Worm (Caenorhabditis elegans): ENCODE measurements around the gene let-413.
A peak's percentile ranks its signal among the peaks of the same experiment; 100 is the strongest.

let-413 gene

ce11 chrV:8025259-8025658 lies 47.7 kb upstream of the let-413 start:
- TF ChIP-seq nhr-77 (tag; optimal IDR thresholded peaks at IDR 0.05), result no peak
- peak; percentile 42 for TF ChIP-seq nhr-21 (tag; optimal IDR thresholded peaks at IDR 0.05)
- TF ChIP-seq blmp-1 (tag; optimal IDR thresholded peaks at IDR 0.05; ENCODE audit: insufficient read depth), result peak; percentile 20
- TF ChIP-seq nhr-6 (tag; optimal IDR thresholded peaks at IDR 0.05), result peak; percentile 13
- TF ChIP-seq snpc-4 (tag; optimal IDR thresholded peaks at IDR 0.05), result no peak
- TF ChIP-seq nhr-25 (tag; optimal IDR thresholded peaks at IDR 0.05), result peak; percentile 87
- TF ChIP-seq nhr-129 (tag; optimal IDR thresholded peaks at IDR 0.05), result peak; percentile 95
- TF ChIP-seq ztf-11 (tag; optimal IDR thresholded peaks at IDR 0.05), result no peak
- peak in 1 of 2 experiments; percentile 8 for TF ChIP-seq mdl-1 (tag; optimal IDR thresholded peaks at IDR 0.05)
- peak; percentile 77 for TF ChIP-seq sma-9 (GFP tag; optimal IDR thresholded peaks at IDR 0.05)
- no peak for TF ChIP-seq sma-9 (tag; optimal IDR thresholded peaks at IDR 0.05)

ce11 chrV:8024752-8025151 lies 47.2 kb upstream of the let-413 start, which contains the start of gene F43H9.3:
Gene F43H9.3, minus strand, starts transcription at chrV:8024940.
- peak; percentile 0 for TF ChIP-seq fos-1 (tag; optimal IDR thresholded peaks at IDR 0.05)
- TF ChIP-seq lsy-2 (tag; optimal IDR thresholded peaks at IDR 0.05), result peak in 1 of 2 experiments; percentile 88
- TF ChIP-seq R02D3.7 (tag; optimal IDR thresholded peaks at IDR 0.05), result peak; percentile 62
- no peak for TF ChIP-seq ztf-11 (tag; optimal IDR thresholded peaks at IDR 0.05)
- no peak for TF ChIP-seq dmd-4 (tag; optimal IDR thresholded peaks at IDR 0.05)
- no peak for TF ChIP-seq mab-5 (tag; optimal IDR thresholded peaks at IDR 0.05)
- no peak for TF ChIP-seq mdl-1 (tag; optimal IDR thresholded peaks at IDR 0.05)
- TF ChIP-seq ama-1 (optimal IDR thresholded peaks at IDR 0.05), result no peak

DNA sequence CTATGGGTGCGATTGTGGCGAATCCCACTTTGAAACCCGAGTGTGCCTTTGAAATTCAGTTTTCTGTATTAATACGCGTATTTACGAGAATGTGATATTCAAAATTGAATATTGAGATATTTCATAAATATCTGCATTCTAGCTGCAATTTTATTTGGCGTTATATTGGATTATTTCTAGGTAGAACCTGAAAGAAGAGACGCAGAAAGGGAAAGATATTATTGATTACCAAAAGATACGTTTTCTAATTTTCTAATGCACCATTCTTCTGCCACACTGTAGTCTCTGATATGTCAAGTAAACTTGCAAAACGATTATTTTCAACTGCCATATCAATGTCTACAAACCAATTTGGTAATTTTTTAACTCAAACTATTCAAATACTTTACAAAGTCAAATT lies 44.5 kb upstream of the let-413 start, which contains the start of gene ech-3:
Gene ech-3, plus strand, starts transcription at position 178 of the 400 bp plus-strand sequence.
- TF ChIP-seq nhr-11 (tag; optimal IDR thresholded peaks at IDR 0.05) (no peak), skn-1 (tag; optimal IDR thresholded peaks at IDR 0.05) (no peak), unc-62 (GFP tag; optimal IDR thresholded peaks at IDR 0.05) (no peak), unc-55 (GFP tag; optimal IDR thresholded peaks at IDR 0.05) (no peak), Y55F3AM.14 (GFP tag; optimal IDR thresholded peaks at IDR 0.05) (no peak), unc-39 (tag; optimal IDR thresholded peaks at IDR 0.05) (no peak), egl-27 (tag; optimal IDR thresholded peaks at IDR 0.05) (no peak), mdl-1 (tag; optimal IDR thresholded peaks at IDR 0.05) (no peak), snpc-4 (tag; optimal IDR thresholded peaks at IDR 0.05) (no peak), gmeb-1 (tag; optimal IDR thresholded peaks at IDR 0.05) (no peak), F13H6.1 (tag; optimal IDR thresholded peaks at IDR 0.05) (no peak), elt-3 (tag; optimal IDR thresholded peaks at IDR 0.05) (no peak), nhr-23 (tag; optimal IDR thresholded peaks at IDR 0.05) (no peak), zag-1 (tag; optimal IDR thresholded peaks at IDR 0.05) (no peak), sma-9 (GFP tag; optimal IDR thresholded peaks at IDR 0.05) (no peak), sma-9 (tag; optimal IDR thresholded peaks at IDR 0.05) (no peak)

DNA sequence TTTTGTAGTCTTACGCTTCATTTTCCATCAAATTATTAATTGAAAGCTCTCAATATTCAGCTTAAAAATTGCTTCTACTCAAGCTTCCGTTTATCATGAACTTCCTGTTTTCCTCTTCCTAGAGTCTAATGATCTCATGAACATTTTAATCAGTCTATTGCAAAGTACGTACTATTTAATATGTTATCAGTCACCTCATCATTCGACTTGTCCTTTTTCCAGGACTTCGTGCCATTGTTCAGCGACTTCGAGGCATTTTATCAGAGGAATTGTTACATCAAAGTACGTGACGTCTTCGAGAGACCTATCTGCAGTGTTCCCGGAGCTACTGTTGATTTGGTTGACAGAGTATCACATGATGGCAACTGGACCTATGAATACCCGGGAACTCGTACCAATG lies 42.2 kb upstream of the let-413 start:
- peak; percentile 50 for TF ChIP-seq fos-1 (tag; optimal IDR thresholded peaks at IDR 0.05)
- TF ChIP-seq ztf-1 (GFP tag; conservative IDR thresholded peaks at IDR 0.05), result no peak
- TF ChIP-seq blmp-1 (tag; optimal IDR thresholded peaks at IDR 0.05; ENCODE audit: insufficient read depth), result no peak
- TF ChIP-seq mab-5 (tag; optimal IDR thresholded peaks at IDR 0.05), result no peak
- peak; percentile 5 for TF ChIP-seq sma-9 (GFP tag; optimal IDR thresholded peaks at IDR 0.05)
- no peak for TF ChIP-seq sma-9 (tag; optimal IDR thresholded peaks at IDR 0.05)
- no peak for TF ChIP-seq unc-39 (tag; optimal IDR thresholded peaks at IDR 0.05)
- no peak for TF ChIP-seq lin-13 (GFP tag; optimal IDR thresholded peaks at IDR 0.05)
- no peak for TF ChIP-seq egl-27 (tag; optimal IDR thresholded peaks at IDR 0.05)
- TF ChIP-seq skn-1 (tag; optimal IDR thresholded peaks at IDR 0.05), result no peak

ce11 chrV:8018919-8019318 lies 41.3 kb upstream of the let-413 start:
- peak; percentile 62 for TF ChIP-seq fos-1 (tag; optimal IDR thresholded peaks at IDR 0.05)
- TF ChIP-seq nhr-77 (tag; optimal IDR thresholded peaks at IDR 0.05), result no peak

DNA sequence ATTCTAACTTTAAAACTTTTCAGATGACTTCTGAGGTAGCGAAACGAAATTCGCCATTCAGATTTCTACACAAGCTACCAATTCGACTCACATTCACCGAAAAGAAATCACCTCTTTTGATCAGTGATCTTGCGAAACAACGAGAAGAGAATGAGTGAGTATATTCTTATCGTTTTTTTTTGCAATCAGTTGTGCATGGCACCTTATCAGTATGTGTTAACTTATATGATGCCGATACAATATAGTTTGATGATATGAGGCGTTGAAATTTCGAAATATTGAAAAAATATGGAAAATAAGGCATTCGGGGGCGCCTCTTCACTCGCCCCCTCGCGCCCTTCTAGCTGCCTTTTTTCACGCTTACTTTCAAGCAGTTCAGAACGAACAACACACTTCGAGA lies 40.3 kb upstream of the let-413 start:
- TF ChIP-seq gmeb-1 (tag; optimal IDR thresholded peaks at IDR 0.05) (peak; percentile 11), mbf-1 (tag; optimal IDR thresholded peaks at IDR 0.05) (no peak), nhr-25 (tag; optimal IDR thresholded peaks at IDR 0.05) (no peak), unc-39 (tag; optimal IDR thresholded peaks at IDR 0.05) (no peak), nhr-10 (tag; optimal IDR thresholded peaks at IDR 0.05) (no peak), ama-1 (optimal IDR thresholded peaks at IDR 0.05) (no peak), sma-9 (GFP tag; optimal IDR thresholded peaks at IDR 0.05) (peak; percentile 49), sma-9 (tag; optimal IDR thresholded peaks at IDR 0.05) (no peak), mab-5 (tag; optimal IDR thresholded peaks at IDR 0.05) (no peak), nhr-11 (tag; optimal IDR thresholded peaks at IDR 0.05) (no peak), ztf-11 (tag; optimal IDR thresholded peaks at IDR 0.05) (no peak), nhr-23 (tag; optimal IDR thresholded peaks at IDR 0.05) (no peak), ceh-82 (tag; optimal IDR thresholded peaks at IDR 0.05) (no peak), zag-1 (tag; optimal IDR thresholded peaks at IDR 0.05) (no peak), fos-1 (tag; optimal IDR thresholded peaks at IDR 0.05) (peak; percentile 97), unc-55 (GFP tag; optimal IDR thresholded peaks at IDR 0.05) (no peak), lin-39 (tag; optimal IDR thresholded peaks at IDR 0.05) (no peak), nhr-12 (tag; optimal IDR thresholded peaks at IDR 0.05) (no peak), lin-11 (tag; optimal IDR thresholded peaks at IDR 0.05) (no peak)

Measured in whole organism, L2 larva.